Worm (Caenorhabditis elegans) whole organism, mixed stage, embryonic: Measurements from ENCODE around the gene R04F11.2.

Experiments used
- nhr-237 ChIP-seq: fragments of 150-350 bp; optimal IDR thresholded peaks from 2 replicates; lab custom pipeline; 2014; ENCODE audit warnings: missing biosample characterization, missing genetic modification characterization
- snpc-4 ChIP-seq: fragments of 150-350 bp; optimal IDR thresholded peaks from 2 replicates; lab custom pipeline; 2014; ENCODE audit warnings: missing biosample characterization, missing genetic modification characterization

- TF ChIP-seq nhr-237: no peak
- no peak for TF ChIP-seq snpc-4 (tag; lab: Kevin White, UChicago)
Measured at ce11 chrV:12283187-12283586, 35.0 kb upstream of the R04F11.2 start, which contains the start of gene F55C5.10.
